Worm (Caenorhabditis elegans) whole organism, L4 larva: ENCODE data around the gene ifp-1.
A peak's percentile ranks its signal among the peaks of the same experiment; 100 is the strongest.

Source experiments
- R02D3.7 ChIP-seq: fragments of 150-350 bp; sonication (generic microtip); optimal IDR thresholded peaks from 3 replicates; lab custom pipeline; 2014; ENCODE audit warnings: missing biosample characterization, missing genetic modification characterization
- T26A8.4 ChIP-seq: fragments of 200-800 bp; sonication (Bioruptor generic); IDR thresholded peaks from 2 replicates; pipeline ENCODE4 v1.3.6; 2022; ENCODE audit warnings: missing genetic modification characterization, missing compliant biosample characterization
- Y105C5A.15 ChIP-seq: fragments of 200-800 bp; sonication (Bioruptor generic); IDR thresholded peaks from 2 replicates; pipeline ENCODE4 v1.3.6; 2022; ENCODE audit warnings: missing genetic modification characterization, missing compliant biosample characterization
- Y48G9A.11 ChIP-seq: fragments of 200-800 bp; sonication (Bioruptor generic); IDR thresholded peaks from 2 replicates; pipeline ENCODE4 v1.3.6; 2022; ENCODE audit warnings: missing genetic modification reagents, missing genetic modification characterization, missing compliant biosample characterization
- Y5F2A.4 ChIP-seq: fragments of 200-800 bp; sonication (Bioruptor generic); optimal IDR thresholded peaks from 2 replicates; lab custom pipeline; 2018; ENCODE audit warnings: mild to moderate bottlenecking, missing genetic modification characterization, missing compliant biosample characterization
- Y75B8A.6 ChIP-seq: fragments of 200-800 bp; sonication (Bioruptor generic); IDR thresholded peaks from 2 replicates; pipeline ENCODE4 v1.3.6; 2022; ENCODE audit warnings: missing genetic modification reagents, missing genetic modification characterization, missing compliant biosample characterization
- ZK337.2 ChIP-seq: fragments of 200-800 bp; sonication (Bioruptor generic); IDR thresholded peaks from 2 replicates; pipeline ENCODE4 v1.3.6; 2022; ENCODE audit warnings: missing genetic modification reagents, missing genetic modification characterization, missing compliant biosample characterization
- ZK546.5 ChIP-seq, 2 experiments: sonication (generic microtip); optimal IDR thresholded peaks; 2 replicates each; lab custom pipeline; 2017; ENCODE audit warnings: missing biosample characterization in 2 of 2, missing genetic modification characterization in 2 of 2
- aly-2 ChIP-seq: sonication (generic microtip); optimal IDR thresholded peaks from 2 replicates; lab custom pipeline; 2018; ENCODE audit warnings: missing biosample characterization, missing genetic modification characterization
- arid-1 ChIP-seq: fragments of 200-800 bp; sonication (Bioruptor generic); conservative IDR thresholded peaks from 2 replicates; pipeline ENCODE4 v1.3.6; 2022; ENCODE audit warnings: missing genetic modification reagents, missing genetic modification characterization, missing compliant biosample characterization
- attf-4 ChIP-seq: sonication (generic microtip); optimal IDR thresholded peaks from 3 replicates; lab custom pipeline; 2017; ENCODE audit warnings: missing biosample characterization, missing genetic modification characterization
- ceh-62 ChIP-seq: sonication (generic microtip); optimal IDR thresholded peaks from 2 replicates; lab custom pipeline; 2017; ENCODE audit warnings: missing biosample characterization, missing genetic modification characterization
- ces-1 ChIP-seq: fragments of 150-350 bp; sonication (generic microtip); optimal IDR thresholded peaks from 4 replicates; lab custom pipeline; 2014; ENCODE audit warnings: missing biosample characterization, missing genetic modification reagents, missing genetic modification characterization
- cey-2 ChIP-seq: sonication (generic microtip); optimal IDR thresholded peaks from 3 replicates; lab custom pipeline; 2017; ENCODE audit warnings: missing genetic modification characterization, mild to moderate bottlenecking, missing compliant biosample characterization, antibody characterized with exemption, borderline replicate concordance; ENCODE audit not compliant: insufficient read depth
- ctbp-1 ChIP-seq: fragments of 200-800 bp; sonication (Bioruptor generic); IDR thresholded peaks from 2 replicates; pipeline ENCODE4 v1.3.6; 2022; ENCODE audit warnings: missing genetic modification reagents, missing genetic modification characterization, missing compliant biosample characterization
- daf-19 ChIP-seq: fragments of 200-800 bp; sonication (Bioruptor generic); conservative IDR thresholded peaks from 2 replicates; pipeline ENCODE4 v1.3.6; 2022; ENCODE audit warnings: missing genetic modification characterization, missing compliant biosample characterization
- daf-8 ChIP-seq: fragments of 200-800 bp; sonication (Bioruptor generic); IDR thresholded peaks from 2 replicates; pipeline ENCODE4 v1.3.6; 2022; ENCODE audit warnings: missing genetic modification characterization, missing compliant biosample characterization
- dmd-9 ChIP-seq: fragments of 200-800 bp; sonication (Bioruptor generic); IDR thresholded peaks from 2 replicates; pipeline ENCODE4 v1.3.6; 2022; ENCODE audit warnings: missing genetic modification reagents, missing genetic modification characterization, missing compliant biosample characterization
- dpl-1 ChIP-seq: fragments of 150-350 bp; optimal IDR thresholded peaks from 2 replicates; lab custom pipeline; 2014; ENCODE audit warnings: missing biosample characterization, missing genetic modification reagents, missing genetic modification characterization
- fos-1 ChIP-seq: fragments of 150-350 bp; optimal IDR thresholded peaks from 2 replicates; lab custom pipeline; 2014; ENCODE audit warnings: missing biosample characterization, missing genetic modification characterization
- gei-8 ChIP-seq: fragments of 200-800 bp; sonication (Bioruptor generic); optimal IDR thresholded peaks from 2 replicates; lab custom pipeline; 2018; ENCODE audit warnings: mild to moderate bottlenecking, missing genetic modification characterization, missing compliant biosample characterization
- hlh-11 ChIP-seq: fragments of 200-800 bp; sonication (Bioruptor generic); optimal IDR thresholded peaks from 2 replicates; lab custom pipeline; 2018; ENCODE audit warnings: mild to moderate bottlenecking, missing genetic modification characterization, missing compliant biosample characterization
- hmg-1.1 ChIP-seq: fragments of 200-800 bp; sonication (Bioruptor generic); IDR thresholded peaks from 2 replicates; pipeline ENCODE4 v1.3.6; 2022; ENCODE audit warnings: missing genetic modification reagents, missing genetic modification characterization, missing compliant biosample characterization
- lim-7 ChIP-seq: fragments of 200-800 bp; sonication (Bioruptor generic); IDR thresholded peaks from 2 replicates; pipeline ENCODE4 v1.3.6; 2022; ENCODE audit warnings: missing genetic modification characterization, missing compliant biosample characterization
- lin-1 ChIP-seq: fragments of 200-800 bp; sonication (Bioruptor generic); IDR thresholded peaks from 2 replicates; pipeline ENCODE4 v1.3.6; 2022; ENCODE audit warnings: missing genetic modification reagents, missing genetic modification characterization, missing compliant biosample characterization
- lin-29 ChIP-seq: fragments of 200-800 bp; sonication (Bioruptor generic); IDR thresholded peaks from 2 replicates; pipeline ENCODE4 v1.3.6; 2022; ENCODE audit warnings: missing genetic modification reagents, missing genetic modification characterization, missing compliant biosample characterization
- lir-3 ChIP-seq: sonication (generic microtip); optimal IDR thresholded peaks from 2 replicates; lab custom pipeline; 2016; ENCODE audit warnings: mild to moderate bottlenecking, missing genetic modification characterization, missing compliant biosample characterization
- madf-5 ChIP-seq, 2 experiments: fragments of 200-800 bp; sonication (Bioruptor generic); IDR thresholded peaks; 2 replicates each; pipeline ENCODE4 v1.3.6; 2022; ENCODE audit warnings: missing compliant biosample characterization in 2 of 2, missing genetic modification characterization in 2 of 2
- madf-9 ChIP-seq: fragments of 200-800 bp; sonication (Bioruptor generic); conservative IDR thresholded peaks from 2 replicates; pipeline ENCODE4 v1.3.6; 2022; ENCODE audit warnings: missing genetic modification reagents, missing genetic modification characterization, missing compliant biosample characterization
- mep-1 ChIP-seq: fragments of 150-350 bp; sonication (generic microtip); optimal IDR thresholded peaks from 3 replicates; lab custom pipeline; 2014; ENCODE audit warnings: missing biosample characterization, missing genetic modification characterization
- mxl-2 ChIP-seq: fragments of 200-800 bp; sonication (Bioruptor generic); conservative IDR thresholded peaks from 2 replicates; pipeline ENCODE4 v1.3.6; 2022; ENCODE audit warnings: missing genetic modification reagents, missing genetic modification characterization, missing compliant biosample characterization
- mxl-3 ChIP-seq: fragments of 200-800 bp; sonication (Bioruptor generic); optimal IDR thresholded peaks from 2 replicates; lab custom pipeline; 2018; ENCODE audit warnings: mild to moderate bottlenecking, missing genetic modification characterization, missing compliant biosample characterization
- nhr-102 ChIP-seq: sonication (generic microtip); optimal IDR thresholded peaks from 2 replicates; lab custom pipeline; 2016; ENCODE audit warnings: mild to moderate bottlenecking, missing genetic modification characterization, moderate library complexity, missing compliant biosample characterization
- nhr-11 ChIP-seq: fragments of 150-350 bp; optimal IDR thresholded peaks from 2 replicates; lab custom pipeline; 2014; ENCODE audit warnings: missing biosample characterization, missing genetic modification characterization
- nhr-25 ChIP-seq: sonication (generic microtip); optimal IDR thresholded peaks from 2 replicates; lab custom pipeline; 2017; ENCODE audit warnings: missing genetic modification characterization, mild to moderate bottlenecking, missing compliant biosample characterization, antibody characterized with exemption, moderate library complexity, borderline replicate concordance; ENCODE audit not compliant: insufficient read depth
- nhr-42 ChIP-seq: fragments of 200-800 bp; sonication (Bioruptor generic); IDR thresholded peaks from 2 replicates; pipeline ENCODE4 v1.3.6; 2022; ENCODE audit warnings: missing genetic modification characterization, missing compliant biosample characterization
- nhr-77 ChIP-seq: fragments of 150-350 bp; optimal IDR thresholded peaks from 2 replicates; lab custom pipeline; 2014; ENCODE audit warnings: missing biosample characterization, missing genetic modification characterization
- php-3 ChIP-seq: fragments of 200-800 bp; sonication (Bioruptor generic); IDR thresholded peaks from 2 replicates; pipeline ENCODE4 v1.3.6; 2022; ENCODE audit warnings: missing genetic modification reagents, missing genetic modification characterization, missing compliant biosample characterization
- pqm-1 ChIP-seq: sonication (generic microtip); optimal IDR thresholded peaks from 2 replicates; lab custom pipeline; 2017; ENCODE audit warnings: missing biosample characterization, missing genetic modification characterization
- sdz-12 ChIP-seq: fragments of 200-800 bp; sonication (Bioruptor generic); optimal IDR thresholded peaks from 2 replicates; lab custom pipeline; 2018; ENCODE audit warnings: mild to moderate bottlenecking, missing genetic modification characterization, missing compliant biosample characterization
- skn-1 ChIP-seq: fragments of 150-350 bp; optimal IDR thresholded peaks from 2 replicates; lab custom pipeline; 2014; ENCODE audit warnings: missing biosample characterization, missing genetic modification characterization
- snpc-1.2 ChIP-seq: fragments of 200-800 bp; sonication (Bioruptor generic); IDR thresholded peaks from 2 replicates; pipeline ENCODE4 v1.3.6; 2022; ENCODE audit warnings: missing genetic modification reagents, missing genetic modification characterization, missing compliant biosample characterization
- snpc-4 ChIP-seq: fragments of 150-350 bp; optimal IDR thresholded peaks from 2 replicates; lab custom pipeline; 2014; ENCODE audit warnings: missing biosample characterization, missing genetic modification characterization
- spr-1 ChIP-seq: sonication (generic microtip); optimal IDR thresholded peaks from 2 replicates; lab custom pipeline; 2016; ENCODE audit warnings: mild to moderate bottlenecking, missing genetic modification characterization, missing compliant biosample characterization
- unc-62 ChIP-seq, 3 experiments: fragments of 150-350 bp in 1 of 3; sonication (generic microtip); optimal IDR thresholded peaks in 2 of 3; peaks in 1 of 3; 1 replicate in 1 of 3; 2 replicates in 2 of 3; lab custom pipeline; 2014 to 2017; ENCODE audit warnings: missing biosample characterization in 3 of 3, missing genetic modification characterization in 3 of 3, missing genetic modification reagents in 3 of 3, missing genotype in 1 of 3
- zip-11 ChIP-seq: fragments of 200-800 bp; sonication (Bioruptor generic); IDR thresholded peaks from 2 replicates; pipeline ENCODE4 v1.3.6; 2022; ENCODE audit warnings: missing genetic modification characterization, missing compliant biosample characterization
- ztf-11 ChIP-seq: fragments of 150-350 bp; optimal IDR thresholded peaks from 2 replicates; lab custom pipeline; 2014; ENCODE audit warnings: missing biosample characterization, missing genetic modification characterization
- ztf-7 ChIP-seq: fragments of 150-350 bp; optimal IDR thresholded peaks from 2 replicates; lab custom pipeline; 2014; ENCODE audit warnings: missing biosample characterization, missing genetic modification characterization

ifp-1 gene

DNA sequence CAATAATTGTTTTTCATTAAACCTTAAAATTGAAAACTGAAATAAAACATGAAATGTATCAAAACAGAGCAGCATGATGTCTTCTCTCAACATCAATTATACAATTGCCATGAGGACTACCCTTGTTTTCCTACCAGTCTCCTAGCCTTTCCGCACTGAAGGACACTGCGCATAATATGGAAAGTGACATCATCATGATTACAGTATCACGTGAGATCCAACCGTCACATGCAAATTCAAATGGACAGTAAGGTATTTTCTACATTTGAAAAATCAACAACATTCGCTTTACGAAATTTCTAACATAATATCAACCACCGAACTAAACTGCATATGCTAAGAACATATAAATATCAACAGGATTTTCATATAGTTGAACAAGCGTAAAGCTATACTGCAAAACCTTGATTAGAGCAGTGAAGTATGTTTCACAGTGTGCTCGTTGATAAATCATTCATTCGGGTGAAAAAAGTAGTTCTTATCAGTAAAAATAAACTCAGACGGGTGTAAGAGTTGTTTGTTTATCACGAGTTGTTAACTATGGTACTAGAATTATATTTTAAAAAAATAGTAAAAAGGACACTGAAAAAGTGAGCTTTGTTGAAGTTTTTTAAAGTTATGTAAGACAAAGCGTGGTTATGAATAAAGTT, 41.0 kb downstream of the ifp-1 start (continued):
- TF ChIP-seq Y5F2A.4 (GFP tag; lab: Kevin White, UChicago): no peak
- TF ChIP-seq ztf-7 (tag; lab: Kevin White, UChicago): no peak
- TF ChIP-seq snpc-4 (tag; lab: Kevin White, UChicago): no peak
- TF ChIP-seq sdz-12 (GFP tag; lab: Kevin White, UChicago): no peak
- TF ChIP-seq fos-1 (tag; lab: Kevin White, UChicago): no peak
- TF ChIP-seq zip-11 (GFP tag; lab: Robert Waterston, UW): no peak
- TF ChIP-seq nhr-11 (tag; lab: Kevin White, UChicago): no peak
- TF ChIP-seq nhr-77 (tag; lab: Kevin White, UChicago): no peak
- no peak for TF ChIP-seq gei-8 (GFP tag; lab: Kevin White, UChicago)
- TF ChIP-seq mxl-3 (GFP tag; lab: Kevin White, UChicago): no peak
- no peak for TF ChIP-seq Y75B8A.6 (GFP tag; lab: Robert Waterston, UW)

DNA sequence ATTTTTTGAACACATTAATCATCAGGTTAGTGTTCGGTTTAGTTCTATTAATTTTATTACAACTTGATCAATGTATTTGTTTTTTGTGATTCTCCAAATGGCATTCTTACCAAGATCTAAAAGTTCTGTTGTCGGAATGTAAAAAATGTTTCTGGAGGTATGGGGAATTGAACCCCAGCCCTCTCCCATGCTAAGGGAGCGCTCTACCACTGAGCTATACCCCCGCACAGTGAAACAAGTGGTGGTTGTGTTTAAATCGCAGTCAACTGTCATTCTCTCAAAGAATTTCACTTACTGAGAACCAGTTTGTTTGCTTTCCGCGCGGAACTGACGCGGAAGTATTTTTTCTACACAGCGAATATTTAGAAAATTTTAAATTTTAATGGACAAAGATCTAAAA, 42.3 kb downstream of the ifp-1 start:
- TF ChIP-seq nhr-102 (tag; lab: Kevin White, UChicago): peak; percentile 73
- TF ChIP-seq R02D3.7 (tag; lab: Kevin White, UChicago): no peak
- TF ChIP-seq Y48G9A.11 (GFP tag; lab: Robert Waterston, UW): peak; percentile 79
- TF ChIP-seq T26A8.4 (GFP tag; lab: Robert Waterston, UW): peak; percentile 86
- peak; percentile 77 for TF ChIP-seq mxl-2 (GFP tag; lab: Robert Waterston, UW)
- TF ChIP-seq ceh-62 (tag; lab: Kevin White, UChicago): no peak
- peak; percentile 89 for TF ChIP-seq nhr-42 (GFP tag; lab: Robert Waterston, UW)
- no peak for TF ChIP-seq snpc-4 (tag; lab: Kevin White, UChicago)
- TF ChIP-seq ces-1 (GFP tag; lab: Kevin White, UChicago): no peak
- peak; percentile 87 for TF ChIP-seq hmg-1.1 (GFP tag; lab: Robert Waterston, UW)
- TF ChIP-seq mep-1 (tag; lab: Kevin White, UChicago): peak; percentile 60
- no peak for TF ChIP-seq aly-2 (tag; lab: Kevin White, UChicago)
- TF ChIP-seq dmd-9 (GFP tag; lab: Robert Waterston, UW): peak; percentile 68; the same call in 1 of the 2 replicates
- no peak for TF ChIP-seq attf-4 (tag; lab: Kevin White, UChicago)
- TF ChIP-seq spr-1 (tag; lab: Kevin White, UChicago): peak; percentile 73
- peak; percentile 86 to 87; a peak in 2 of 4 replicates for TF ChIP-seq madf-5 (GFP tag; IDR thresholded peaks at IDR 0.05; lab: Robert Waterston, UW)
- TF ChIP-seq cey-2 (tag; lab: Kevin White, UChicago): no peak
- TF ChIP-seq ZK337.2 (GFP tag; lab: Robert Waterston, UW): peak; percentile 72; the same call in 1 of the 2 replicates
- no peak for TF ChIP-seq ZK546.5 (tag; optimal IDR thresholded peaks at IDR 0.05; lab: Kevin White, UChicago)
- no peak for TF ChIP-seq ztf-11 (tag; lab: Kevin White, UChicago)
- TF ChIP-seq pqm-1 (tag; lab: Kevin White, UChicago): no peak
- peak; percentile 41 for TF ChIP-seq mxl-3 (GFP tag; lab: Kevin White, UChicago)
- TF ChIP-seq daf-8 (GFP tag; lab: Robert Waterston, UW): no peak
- TF ChIP-seq daf-19 (GFP tag; lab: Robert Waterston, UW): peak; percentile 87
- no peak for TF ChIP-seq skn-1 (tag; lab: Kevin White, UChicago)
- TF ChIP-seq lir-3: peak; percentile 58
- TF ChIP-seq lin-29 (GFP tag; lab: Robert Waterston, UW): peak; percentile 15; the same call in 1 of the 2 replicates
- peak; percentile 81 for TF ChIP-seq lin-1 (GFP tag; lab: Robert Waterston, UW)
- peak; percentile 5 for TF ChIP-seq hlh-11
- TF ChIP-seq lim-7 (GFP tag; lab: Robert Waterston, UW): peak; percentile 95
- peak; percentile 19 for TF ChIP-seq dpl-1 (GFP tag; lab: Kevin White, UChicago)
- peak; percentile 83 for TF ChIP-seq madf-9 (GFP tag; lab: Robert Waterston, UW)
- TF ChIP-seq ctbp-1 (GFP tag; lab: Robert Waterston, UW): peak; percentile 79
- TF ChIP-seq php-3 (GFP tag; lab: Robert Waterston, UW): peak; percentile 75
- TF ChIP-seq arid-1 (GFP tag; lab: Robert Waterston, UW): peak; percentile 85
- TF ChIP-seq snpc-1.2 (GFP tag; lab: Robert Waterston, UW): peak; percentile 89
- 0 out of 2 replicates have a peak, but pooled peaks have one; percentile 34 for TF ChIP-seq Y105C5A.15 (GFP tag; lab: Robert Waterston, UW)
- no peak for TF ChIP-seq nhr-25 (tag; lab: Kevin White, UChicago)
- no peak for TF ChIP-seq unc-62 (GFP tag; optimal IDR thresholded peaks at IDR 0.05 in 1 of 2; lab: Kevin White, UChicago)
- TF ChIP-seq unc-62 (tag; optimal IDR thresholded peaks at IDR 0.05; lab: Kevin White, UChicago): no peak
